Fruit fly (Drosophila melanogaster) whole organism, embryonic: ENCODE data around the gene RluA-1.

Experiments
- Aef1 ChIP-seq: fragments of 200-800 bp; sonication (Bioruptor generic); IDR thresholded peaks from 3 replicates; pipeline ENCODE4 v1.3.6; 2022; ENCODE audit warnings: missing biosample characterization, missing genetic modification characterization
- CG11456 ChIP-seq: fragments of 200-800 bp; sonication (Bioruptor generic); IDR thresholded peaks from 3 replicates; pipeline ENCODE4 v1.3.6; 2022; ENCODE audit warnings: missing biosample characterization, missing genetic modification characterization
- CG14667 ChIP-seq: fragments of 200-800 bp; sonication (Bioruptor generic); IDR thresholded peaks from 2 replicates; pipeline ENCODE4 v1.3.6; 2022; ENCODE audit warnings: missing biosample characterization, missing genetic modification characterization
- CG17612 ChIP-seq: fragments of 200-800 bp; sonication (Bioruptor generic); IDR thresholded peaks from 2 replicates; pipeline ENCODE4 v1.3.6; 2022; ENCODE audit warnings: missing biosample characterization, missing genetic modification characterization
- CG2678 ChIP-seq: fragments of 200-800 bp; sonication (Bioruptor generic); optimal IDR thresholded peaks from 3 replicates; lab custom pipeline; 2019; ENCODE audit warnings: missing biosample characterization, mild to moderate bottlenecking, missing genetic modification characterization, moderate library complexity
- CG2889 ChIP-seq: fragments of 200-800 bp; sonication (Bioruptor generic); IDR thresholded peaks from 3 replicates; pipeline ENCODE4 v1.3.6; 2022; ENCODE audit warnings: missing biosample characterization, missing genetic modification characterization
- CG31388 ChIP-seq: fragments of 200-800 bp; sonication (Bioruptor generic); optimal IDR thresholded peaks from 2 replicates; lab custom pipeline; 2016; ENCODE audit warnings: missing biosample characterization, missing genetic modification characterization
- CG3163 ChIP-seq: fragments of 200-800 bp; sonication (Bioruptor generic); optimal IDR thresholded peaks from 3 replicates; lab custom pipeline; 2016; ENCODE audit warnings: missing biosample characterization, missing genetic modification characterization
- CG34376 ChIP-seq: fragments of 200-800 bp; sonication (Bioruptor generic); optimal IDR thresholded peaks from 2 replicates; lab custom pipeline; 2018; ENCODE audit warnings: missing biosample characterization, mild to moderate bottlenecking, missing genetic modification characterization
- CG3726 ChIP-seq: fragments of 200-800 bp; sonication (Bioruptor generic); IDR thresholded peaks from 3 replicates; pipeline ENCODE4, ENCODE4 v1.3.6; 2022; ENCODE audit warnings: missing biosample characterization, missing genetic modification characterization
- CG3847 ChIP-seq: fragments of 200-800 bp; sonication (Bioruptor generic); IDR thresholded peaks from 2 replicates; pipeline ENCODE4 v1.3.6; 2022; ENCODE audit warnings: missing biosample characterization, missing genetic modification characterization
- CG4617 ChIP-seq: fragments of 200-800 bp; sonication (Bioruptor generic); optimal IDR thresholded peaks from 3 replicates; lab custom pipeline; 2016; ENCODE audit warnings: missing biosample characterization, missing genetic modification characterization, borderline replicate concordance
- CG4730 ChIP-seq: fragments of 200-800 bp; sonication (Bioruptor generic); IDR thresholded peaks from 2 replicates; pipeline ENCODE4 v1.3.6; 2022; ENCODE audit warnings: missing biosample characterization, missing genetic modification characterization
- CG5953 ChIP-seq: fragments of 200-800 bp; sonication (Bioruptor generic); IDR thresholded peaks from 2 replicates; pipeline ENCODE4 v1.3.6; 2022; ENCODE audit warnings: missing biosample characterization, missing genetic modification characterization
- CG6254 ChIP-seq: fragments of 200-800 bp; sonication (Bioruptor generic); optimal IDR thresholded peaks from 3 replicates; lab custom pipeline; 2017; ENCODE audit warnings: mild to moderate bottlenecking, missing biosample characterization, missing genetic modification reagents, missing genetic modification characterization
- CG6272 ChIP-seq: fragments of 200-800 bp; sonication (Bioruptor generic); IDR thresholded peaks from 2 replicates; pipeline ENCODE4 v1.3.6; 2022; ENCODE audit warnings: missing biosample characterization, missing genetic modification characterization
- CG8290 ChIP-seq, 3 experiments: fragments of 200-800 bp; sonication (Bioruptor generic); optimal IDR thresholded peaks; 2 replicates each; lab custom pipeline; 2016 to 2019; ENCODE audit warnings: missing biosample characterization in 3 of 3, missing genetic modification characterization in 3 of 3, mild to moderate bottlenecking in 2 of 3, moderate library complexity in 1 of 3
- CG8478 ChIP-seq: fragments of >200 bp; optimal IDR thresholded peaks from 2 replicates; lab custom pipeline; 2018
- CrebB ChIP-seq: fragments of 200-800 bp; sonication (Bioruptor generic); optimal IDR thresholded peaks from 3 replicates; lab custom pipeline; 2018; ENCODE audit warnings: missing biosample characterization, mild to moderate bottlenecking, missing genetic modification characterization
- Dbx ChIP-seq: fragments of 200-800 bp; sonication (Bioruptor generic); IDR thresholded peaks from 3 replicates; pipeline ENCODE4 v1.3.6; 2022; ENCODE audit warnings: missing biosample characterization, missing genetic modification characterization
- Dfd ChIP-seq, 2 experiments: fragments of >200 bp; optimal IDR thresholded peaks; 2 replicates each; lab custom pipeline; 2017; ENCODE audit warnings: missing biosample characterization in 2 of 2, missing genetic modification characterization in 2 of 2
- Dp ChIP-seq: fragments of 200-800 bp; sonication (Bioruptor generic); optimal IDR thresholded peaks from 2 replicates; lab custom pipeline; 2018; ENCODE audit warnings: missing biosample characterization, mild to moderate bottlenecking, missing genetic modification characterization, moderate library complexity
- E2f1 ChIP-seq: fragments of 200-800 bp; sonication (Bioruptor generic); IDR thresholded peaks from 2 replicates; pipeline ENCODE4 v1.3.6; 2022; ENCODE audit warnings: missing biosample characterization, missing genetic modification characterization
- HLH54F ChIP-seq: fragments of 200-800 bp; sonication (Bioruptor generic); optimal IDR thresholded peaks from 3 replicates; lab custom pipeline; 2016; ENCODE audit warnings: missing biosample characterization, missing genetic modification characterization
- HLHmδ ChIP-seq: fragments of 200-800 bp; sonication (Bioruptor generic); optimal IDR thresholded peaks from 2 replicates; lab custom pipeline; 2018; ENCODE audit warnings: missing biosample characterization, mild to moderate bottlenecking, missing genetic modification characterization, moderate library complexity
- HmgD ChIP-seq: fragments of 200-800 bp; sonication (Bioruptor generic); optimal IDR thresholded peaks from 3 replicates; lab custom pipeline; 2016; ENCODE audit warnings: missing biosample characterization, missing genetic modification characterization
- Hr3 ChIP-seq: fragments of 200-800 bp; sonication (Bioruptor generic); optimal IDR thresholded peaks from 3 replicates; lab custom pipeline; 2016; ENCODE audit warnings: missing biosample characterization, missing genetic modification characterization
- Hsf ChIP-seq: fragments of 200-800 bp; sonication (Bioruptor generic); optimal IDR thresholded peaks from 3 replicates; lab custom pipeline; 2016; ENCODE audit warnings: missing biosample characterization, missing genetic modification characterization
- Lpt ChIP-seq: fragments of >200 bp; optimal IDR thresholded peaks from 2 replicates; lab custom pipeline; 2018; ENCODE audit warnings: missing biosample characterization, missing genetic modification characterization
- Neu2 ChIP-seq: fragments of 200-800 bp; sonication (Bioruptor generic); optimal IDR thresholded peaks from 3 replicates; lab custom pipeline; 2016; ENCODE audit warnings: missing biosample characterization, missing genetic modification characterization, borderline replicate concordance
- abd-A ChIP-seq: fragments of 200-800 bp; sonication (Bioruptor generic); optimal IDR thresholded peaks from 3 replicates; lab custom pipeline; 2019; ENCODE audit warnings: missing biosample characterization, mild to moderate bottlenecking, missing genetic modification characterization, moderate library complexity
- al ChIP-seq: fragments of 200-800 bp; sonication (Bioruptor generic); IDR thresholded peaks from 2 replicates; pipeline ENCODE4 v1.3.6; 2022; ENCODE audit warnings: missing biosample characterization, missing genetic modification characterization
- bigmax ChIP-seq: fragments of 200-800 bp; sonication (Bioruptor generic); optimal IDR thresholded peaks from 2 replicates; lab custom pipeline; 2018; ENCODE audit warnings: missing biosample characterization, mild to moderate bottlenecking, missing genetic modification characterization
- cg ChIP-seq: fragments of 200-800 bp; sonication (Bioruptor generic); optimal IDR thresholded peaks from 3 replicates; lab custom pipeline; 2019; ENCODE audit warnings: missing biosample characterization, mild to moderate bottlenecking, missing genetic modification characterization, moderate library complexity
- ci ChIP-seq: fragments of 200-800 bp; sonication (Bioruptor generic); IDR thresholded peaks from 3 replicates; pipeline ENCODE4 v1.3.6; 2022; ENCODE audit warnings: missing biosample characterization, missing genetic modification characterization
- dm ChIP-seq: fragments of 200-800 bp; sonication (Bioruptor generic); optimal IDR thresholded peaks from 3 replicates; lab custom pipeline; 2016; ENCODE audit warnings: missing biosample characterization, missing genetic modification characterization
- en ChIP-seq: fragments of 200-800 bp; sonication (Bioruptor generic); optimal IDR thresholded peaks from 2 replicates; lab custom pipeline; 2016; ENCODE audit warnings: missing biosample characterization, missing genetic modification characterization
- ftz-f1 ChIP-seq: fragments of 200-800 bp; sonication (Bioruptor generic); optimal IDR thresholded peaks from 2 replicates; lab custom pipeline; 2016; ENCODE audit warnings: missing biosample characterization, missing genetic modification characterization
- fu2 ChIP-seq: fragments of 200-800 bp; sonication (Bioruptor generic); optimal IDR thresholded peaks from 2 replicates; lab custom pipeline; 2016; ENCODE audit warnings: missing biosample characterization, missing genetic modification characterization
- ham ChIP-seq: fragments of 200-800 bp; sonication (Bioruptor generic); IDR thresholded peaks from 2 replicates; pipeline ENCODE4 v1.3.6; 2022; ENCODE audit warnings: missing biosample characterization, missing genetic modification characterization
- hb ChIP-seq: fragments of 200-800 bp; sonication (Bioruptor generic); IDR thresholded peaks from 3 replicates; pipeline ENCODE4 v1.3.6; 2022; ENCODE audit warnings: missing biosample characterization, missing genetic modification characterization; ENCODE audit not compliant: partially characterized antibody
- kay ChIP-seq: fragments of 200-800 bp; sonication (Bioruptor generic); optimal IDR thresholded peaks from 2 replicates; lab custom pipeline; 2016; ENCODE audit warnings: missing biosample characterization, missing genetic modification characterization
- kni ChIP-seq: fragments of 200-800 bp; sonication (Bioruptor generic); optimal IDR thresholded peaks from 3 replicates; lab custom pipeline; 2017; ENCODE audit warnings: mild to moderate bottlenecking, missing biosample characterization, missing genetic modification reagents, missing genetic modification characterization
- luna ChIP-seq: fragments of 200-800 bp; sonication (Bioruptor generic); optimal IDR thresholded peaks from 2 replicates; lab custom pipeline; 2016; ENCODE audit warnings: missing biosample characterization, missing genetic modification characterization
- pfk ChIP-seq: fragments of 200-800 bp; sonication (Bioruptor generic); optimal IDR thresholded peaks from 2 replicates; lab custom pipeline; 2018; ENCODE audit warnings: missing biosample characterization, mild to moderate bottlenecking, missing genetic modification characterization, moderate library complexity
- salm ChIP-seq: fragments of 200-800 bp; sonication (Bioruptor generic); optimal IDR thresholded peaks from 2 replicates; lab custom pipeline; 2018; ENCODE audit warnings: missing biosample characterization, mild to moderate bottlenecking, missing genetic modification characterization
- so ChIP-seq: fragments of 200-800 bp; sonication (Bioruptor generic); IDR thresholded peaks from 3 replicates; pipeline ENCODE4 v1.3.6; 2022; ENCODE audit warnings: missing biosample characterization, missing genetic modification characterization
- sob ChIP-seq: fragments of 200-800 bp; sonication (Bioruptor generic); IDR thresholded peaks from 2 replicates; pipeline ENCODE4 v1.3.6; 2022; ENCODE audit warnings: missing biosample characterization, missing genetic modification characterization
- stwl ChIP-seq: fragments of 200-800 bp; sonication (Bioruptor generic); optimal IDR thresholded peaks from 3 replicates; lab custom pipeline; 2018; ENCODE audit warnings: missing biosample characterization, mild to moderate bottlenecking, missing genetic modification characterization, moderate library complexity
- wdn ChIP-seq: fragments of 200-800 bp; sonication (Bioruptor generic); IDR thresholded peaks from 2 replicates; pipeline ENCODE4 v1.3.6; 2022; ENCODE audit warnings: missing biosample characterization, missing genetic modification characterization
- zfh1 ChIP-seq: fragments of 200-800 bp; sonication (Bioruptor generic); IDR thresholded peaks from 3 replicates; pipeline ENCODE4 v1.3.6; 2022; ENCODE audit warnings: missing biosample characterization, missing genetic modification characterization

RluA-1 gene

dm6 chr2L:10516470-10517048 lies 42.4 kb upstream of the RluA-1 start (continued):
- TF ChIP-seq CG6272: no peak
- no peak for TF ChIP-seq hb (GFP tag; lab: Robert Waterston, UW)
- peak; percentile 66; the same call in 1 of the 3 replicates for TF ChIP-seq Dbx (GFP tag; lab: Robert Waterston, UW)
- 0 out of 3 replicates have a peak, but pooled peaks have one; percentile 9 for TF ChIP-seq Aef1
- no peak for TF ChIP-seq abd-A (tag; lab: Kevin White, UChicago)
- TF ChIP-seq luna (GFP tag; lab: Kevin White, UChicago): no peak
- no peak for TF ChIP-seq ham (GFP tag; lab: Robert Waterston, UW)
- no peak for TF ChIP-seq salm (tag; lab: Kevin White, UChicago)
- no peak; the same call in none of the 2 replicates for TF ChIP-seq E2f1 (GFP tag; lab: Robert Waterston, UW)
- TF ChIP-seq CrebB: peak; percentile 57
- TF ChIP-seq en: peak; percentile 23
- no peak for TF ChIP-seq CG8290 (GFP tag; optimal IDR thresholded peaks at IDR 0.05; lab: Kevin White, UChicago)
- peak in 1 of 2 experiments; percentile 35 for TF ChIP-seq CG8290 (tag; optimal IDR thresholded peaks at IDR 0.05; lab: Kevin White, UChicago)
- no peak for TF ChIP-seq CG8478 (lab: Kevin White, UChicago)
- no peak for TF ChIP-seq Lpt (GFP tag; lab: Kevin White, UChicago)
- TF ChIP-seq cg (GFP tag; lab: Kevin White, UChicago): no peak
- no peak for TF ChIP-seq kni
- no peak for TF ChIP-seq stwl (tag; lab: Kevin White, UChicago)
- peak; percentile 7 for TF ChIP-seq CG31388
- no peak for TF ChIP-seq HLHmδ (GFP tag; lab: Kevin White, UChicago)
- TF ChIP-seq Neu2: no peak
- peak; percentile 34 for TF ChIP-seq HmgD (GFP tag; lab: Kevin White, UChicago)
- no peak for TF ChIP-seq CG3847 (GFP tag; lab: Robert Waterston, UW)
- no peak for TF ChIP-seq Dfd (GFP tag; optimal IDR thresholded peaks at IDR 0.05; lab: Kevin White, UChicago)
- TF ChIP-seq wdn (GFP tag; lab: Robert Waterston, UW): 0 out of 2 replicates have a peak, but pooled peaks have one; percentile 28
- peak; percentile 4 for TF ChIP-seq Hr3 (GFP tag; lab: Kevin White, UChicago)
- peak; percentile 69 for TF ChIP-seq ftz-f1 (GFP tag; lab: Kevin White, UChicago)
- no peak for TF ChIP-seq CG14667 (GFP tag; lab: Robert Waterston, UW)
- TF ChIP-seq al (GFP tag; lab: Robert Waterston, UW): no peak; the same call in 1 of the 2 replicates
- TF ChIP-seq CG4617 (GFP tag; lab: Kevin White, UChicago): no peak
- TF ChIP-seq CG2678: peak; percentile 35
- TF ChIP-seq CG34376 (GFP tag; lab: Kevin White, UChicago): peak; percentile 21
- TF ChIP-seq pfk (GFP tag; lab: Kevin White, UChicago): no peak
- no peak for TF ChIP-seq bigmax
- no peak for TF ChIP-seq CG3726
- TF ChIP-seq Hsf (GFP tag; lab: Kevin White, UChicago): peak; percentile 43
- 0 out of 2 replicates have a peak, but pooled peaks have one; percentile 14 for TF ChIP-seq CG17612 (GFP tag; lab: Robert Waterston, UW)
- TF ChIP-seq CG5953 (GFP tag; lab: Robert Waterston, UW): no peak
- peak; percentile 78; the same call in 2 of the 3 replicates for TF ChIP-seq ci
- TF ChIP-seq so: no peak
- TF ChIP-seq CG2889: no peak
- peak; percentile 19; the same call in 1 of the 3 replicates for TF ChIP-seq zfh1 (GFP tag; lab: Robert Waterston, UW)
- peak; percentile 63; the same call in 1 of the 3 replicates for TF ChIP-seq CG11456
- TF ChIP-seq CG3163 (GFP tag; lab: Kevin White, UChicago): no peak
- TF ChIP-seq CG6254 (GFP tag; lab: Kevin White, UChicago): no peak
- peak; percentile 38; the same call in 1 of the 2 replicates for TF ChIP-seq sob (GFP tag; lab: Robert Waterston, UW)
- peak; percentile 11 for TF ChIP-seq dm (GFP tag; lab: Kevin White, UChicago)
- TF ChIP-seq CG4730 (GFP tag; lab: Robert Waterston, UW): no peak
- peak; percentile 31 for TF ChIP-seq HLH54F (GFP tag; lab: Kevin White, UChicago)
- TF ChIP-seq fu2 (GFP tag; lab: Kevin White, UChicago): no peak
- peak; percentile 19 for TF ChIP-seq Dp (GFP tag; lab: Kevin White, UChicago)
- peak; percentile 26 for TF ChIP-seq kay
